Worm (Caenorhabditis elegans) whole organism, L2 larva: ENCODE measurements around the gene sdz-37.

Experiments used
- F13H6.1 ChIP-seq: sonication (generic microtip); optimal IDR thresholded peaks from 2 replicates; lab custom pipeline; 2016; ENCODE audit warnings: missing genetic modification characterization, missing compliant biosample characterization
- Y55F3AM.14 ChIP-seq: fragments of 200-800 bp; sonication (Bioruptor generic); optimal IDR thresholded peaks from 2 replicates; lab custom pipeline; 2018; ENCODE audit warnings: mild to moderate bottlenecking, missing genetic modification characterization, missing compliant biosample characterization
- ZK546.5 ChIP-seq: sonication (generic microtip); optimal IDR thresholded peaks from 2 replicates; lab custom pipeline; 2017; ENCODE audit warnings: missing biosample characterization, missing genetic modification characterization
- alr-1 ChIP-seq: fragments of 150-350 bp; optimal IDR thresholded peaks from 2 replicates; lab custom pipeline; 2014; ENCODE audit warnings: missing biosample characterization, missing genetic modification characterization
- ama-1 ChIP-seq: fragments of 150-350 bp; optimal IDR thresholded peaks from 2 replicates; lab custom pipeline; 2018; ENCODE audit warnings: inconsistent platforms
- blmp-1 ChIP-seq: sonication (generic microtip); optimal IDR thresholded peaks from 2 replicates; lab custom pipeline; 2017; ENCODE audit warnings: missing genetic modification characterization, mild to moderate bottlenecking, missing compliant biosample characterization, antibody characterized with exemption, moderate library complexity; ENCODE audit not compliant: insufficient read depth
- ceh-16 ChIP-seq: fragments of 150-350 bp; optimal IDR thresholded peaks from 2 replicates; lab custom pipeline; 2014; ENCODE audit warnings: missing biosample characterization, missing genetic modification characterization
- ceh-82 ChIP-seq: fragments of 150-350 bp; optimal IDR thresholded peaks from 2 replicates; lab custom pipeline; 2014; ENCODE audit warnings: missing biosample characterization, missing genetic modification characterization
- dmd-4 ChIP-seq: sonication (generic microtip); optimal IDR thresholded peaks from 2 replicates; lab custom pipeline; 2017; ENCODE audit warnings: missing biosample characterization, missing genetic modification characterization
- elt-1 ChIP-seq: fragments of 150-350 bp; optimal IDR thresholded peaks from 2 replicates; lab custom pipeline; 2014; ENCODE audit warnings: missing biosample characterization, missing genetic modification characterization
- fos-1 ChIP-seq: fragments of 150-350 bp; optimal IDR thresholded peaks from 2 replicates; lab custom pipeline; 2014; ENCODE audit warnings: missing biosample characterization, missing genetic modification characterization
- gmeb-1 ChIP-seq: fragments of 150-350 bp; optimal IDR thresholded peaks from 2 replicates; lab custom pipeline; 2014; ENCODE audit warnings: missing biosample characterization, missing genetic modification characterization
- lin-11 ChIP-seq: fragments of 150-350 bp; sonication (generic microtip); optimal IDR thresholded peaks from 2 replicates; lab custom pipeline; 2014; ENCODE audit warnings: missing biosample characterization, missing genetic modification characterization, inconsistent platforms, mixed read lengths
- lin-39 ChIP-seq: fragments of 150-350 bp; optimal IDR thresholded peaks from 2 replicates; lab custom pipeline; 2014; ENCODE audit warnings: missing biosample characterization, missing genetic modification reagents, missing genetic modification characterization
- mab-5 ChIP-seq: fragments of 150-350 bp; optimal IDR thresholded peaks from 2 replicates; lab custom pipeline; 2014; ENCODE audit warnings: missing biosample characterization, missing genetic modification characterization
- mbf-1 ChIP-seq: sonication (generic microtip); optimal IDR thresholded peaks from 2 replicates; lab custom pipeline; 2017; ENCODE audit warnings: missing biosample characterization, missing genetic modification characterization
- mdl-1 ChIP-seq, 2 experiments: fragments of 150-350 bp in 1 of 2; sonication (generic microtip) in 1 of 2; optimal IDR thresholded peaks; 2 replicates each; lab custom pipeline; 2017; ENCODE audit warnings: missing biosample characterization in 2 of 2, missing genetic modification characterization in 2 of 2
- nhr-10 ChIP-seq: sonication (generic microtip); optimal IDR thresholded peaks from 2 replicates; lab custom pipeline; 2017; ENCODE audit warnings: missing biosample characterization, missing genetic modification characterization
- nhr-11 ChIP-seq: fragments of 150-350 bp; optimal IDR thresholded peaks from 2 replicates; lab custom pipeline; 2014; ENCODE audit warnings: missing biosample characterization, missing genetic modification characterization
- nhr-12 ChIP-seq: fragments of 150-350 bp; optimal IDR thresholded peaks from 2 replicates; lab custom pipeline; 2014; ENCODE audit warnings: missing biosample characterization, missing genetic modification characterization
- nhr-129 ChIP-seq: fragments of 150-350 bp; optimal IDR thresholded peaks from 2 replicates; lab custom pipeline; 2014; ENCODE audit warnings: missing biosample characterization, missing genetic modification characterization
- nhr-21 ChIP-seq: fragments of 150-350 bp; optimal IDR thresholded peaks from 2 replicates; lab custom pipeline; 2014; ENCODE audit warnings: missing biosample characterization, missing genetic modification characterization
- nhr-237 ChIP-seq: fragments of 150-350 bp; optimal IDR thresholded peaks from 2 replicates; lab custom pipeline; 2014; ENCODE audit warnings: missing biosample characterization, missing genetic modification characterization
- nhr-25 ChIP-seq: fragments of 150-350 bp; sonication (generic microtip); optimal IDR thresholded peaks from 3 replicates; lab custom pipeline; 2014; ENCODE audit warnings: missing biosample characterization, missing genetic modification characterization
- nhr-6 ChIP-seq: fragments of 150-350 bp; optimal IDR thresholded peaks from 2 replicates; lab custom pipeline; 2014; ENCODE audit warnings: missing biosample characterization, missing genetic modification characterization
- skn-1 ChIP-seq: sonication (generic microtip); optimal IDR thresholded peaks from 2 replicates; lab custom pipeline; 2017; ENCODE audit warnings: missing biosample characterization, missing genetic modification characterization
- snpc-4 ChIP-seq: fragments of 150-350 bp; optimal IDR thresholded peaks from 2 replicates; lab custom pipeline; 2014; ENCODE audit warnings: missing biosample characterization, missing genetic modification characterization
- unc-39 ChIP-seq: fragments of 150-350 bp; optimal IDR thresholded peaks from 2 replicates; lab custom pipeline; 2014; ENCODE audit warnings: missing biosample characterization, missing genetic modification characterization
- unc-55 ChIP-seq: fragments of 150-350 bp; sonication (generic microtip); optimal IDR thresholded peaks from 3 replicates; lab custom pipeline; 2014; ENCODE audit warnings: missing biosample characterization, missing genetic modification reagents, missing genetic modification characterization
- unc-62 ChIP-seq: fragments of 150-350 bp; optimal IDR thresholded peaks from 2 replicates; lab custom pipeline; 2014; ENCODE audit warnings: missing biosample characterization, missing genetic modification reagents, missing genetic modification characterization
- zag-1 ChIP-seq: fragments of 150-350 bp; optimal IDR thresholded peaks from 2 replicates; lab custom pipeline; 2014; ENCODE audit warnings: missing biosample characterization, missing genetic modification characterization
- ztf-1 ChIP-seq: fragments of 200-800 bp; sonication (Bioruptor generic); conservative IDR thresholded peaks from 2 replicates; pipeline ENCODE4 v1.3.6; 2022; ENCODE audit warnings: missing genetic modification characterization, missing compliant biosample characterization
- ztf-11 ChIP-seq: sonication (generic microtip); optimal IDR thresholded peaks from 2 replicates; lab custom pipeline; 2017; ENCODE audit warnings: missing biosample characterization, missing genetic modification characterization
- ztf-4 ChIP-seq: fragments of 150-350 bp; optimal IDR thresholded peaks from 2 replicates; lab custom pipeline; 2014; ENCODE audit warnings: missing biosample characterization, missing genetic modification characterization

sdz-37 gene

ce11 chrII:10471247-10471646 is 6.6 kb downstream of the sdz-37 start, which contains the start of gene ZK666.1:
ZK666.1 (minus strand) TSS chrII:10471347.
- TF ChIP-seq elt-1 (no peak), unc-39 (tag; lab: Kevin White, UChicago) (no peak), nhr-129 (tag; lab: Kevin White, UChicago) (no peak), unc-62 (GFP tag; lab: Kevin White, UChicago) (no peak), ama-1 (no peak), fos-1 (tag; lab: Kevin White, UChicago) (no peak), mdl-1 (tag; optimal IDR thresholded peaks at IDR 0.05; lab: Kevin White, UChicago) (no peak), skn-1 (tag; lab: Kevin White, UChicago) (no peak), ZK546.5 (no peak), ztf-4 (tag; lab: Kevin White, UChicago) (no peak), ztf-1 (GFP tag; lab: Robert Waterston, UW) (no peak), nhr-10 (no peak), lin-11 (tag; lab: Kevin White, UChicago) (no peak), nhr-11 (no peak), snpc-4 (tag; lab: Kevin White, UChicago) (no peak), blmp-1 (tag; lab: Kevin White, UChicago) (no peak), nhr-12 (tag; lab: Kevin White, UChicago) (no peak)

ce11 chrII:10471790-10472189 is 7.1 kb downstream of the sdz-37 start, which contains the start of gene ZK666.2:
ZK666.2 (minus strand) TSS chrII:10471890.
- TF ChIP-seq nhr-11: no peak
- no peak for TF ChIP-seq mab-5 (tag; lab: Kevin White, UChicago)
- TF ChIP-seq ceh-16 (tag; lab: Kevin White, UChicago): no peak
- no peak for TF ChIP-seq ztf-4 (tag; lab: Kevin White, UChicago)
- no peak for TF ChIP-seq nhr-25 (tag; lab: Kevin White, UChicago)
- TF ChIP-seq ama-1: no peak
- TF ChIP-seq zag-1 (tag; lab: Kevin White, UChicago): no peak
- no peak for TF ChIP-seq unc-55 (GFP tag; lab: Kevin White, UChicago)
- no peak for TF ChIP-seq mdl-1 (tag; optimal IDR thresholded peaks at IDR 0.05; lab: Kevin White, UChicago)
- TF ChIP-seq nhr-21 (tag; lab: Kevin White, UChicago): no peak
- no peak for TF ChIP-seq blmp-1 (tag; lab: Kevin White, UChicago)
- TF ChIP-seq fos-1 (tag; lab: Kevin White, UChicago): no peak
- no peak for TF ChIP-seq dmd-4 (tag; lab: Kevin White, UChicago)
- TF ChIP-seq lin-39 (tag; lab: Kevin White, UChicago): no peak
- TF ChIP-seq mbf-1 (tag; lab: Kevin White, UChicago): no peak
- no peak for TF ChIP-seq lin-11 (tag; lab: Kevin White, UChicago)
- TF ChIP-seq F13H6.1: no peak
- no peak for TF ChIP-seq nhr-6 (tag; lab: Kevin White, UChicago)
- no peak for TF ChIP-seq nhr-237 (tag; lab: Kevin White, UChicago)
- TF ChIP-seq ztf-11 (tag; lab: Kevin White, UChicago): no peak
- TF ChIP-seq, all 48 proteins: peak for 0

ce11 chrII:10476039-10476438 is 11.4 kb downstream of the sdz-37 start, which contains the start of gene clec-58:
clec-58 (minus strand) TSS chrII:10476139.
- TF ChIP-seq blmp-1 (tag; lab: Kevin White, UChicago) (no peak), fos-1 (tag; lab: Kevin White, UChicago) (no peak), nhr-237 (tag; lab: Kevin White, UChicago) (no peak)

ce11 chrII:10476959-10477358 is 12.3 kb downstream of the sdz-37 start, which contains the start of gene ZK666.4:
ZK666.4 (plus strand) TSS chrII:10477259.
- TF ChIP-seq mbf-1 (tag; lab: Kevin White, UChicago): no peak
- TF ChIP-seq nhr-21 (tag; lab: Kevin White, UChicago): no peak
- no peak for TF ChIP-seq snpc-4 (tag; lab: Kevin White, UChicago)
- no peak for TF ChIP-seq nhr-6 (tag; lab: Kevin White, UChicago)
- TF ChIP-seq lin-11 (tag; lab: Kevin White, UChicago): no peak
- TF ChIP-seq Y55F3AM.14 (GFP tag; lab: Kevin White, UChicago): no peak
- no peak for TF ChIP-seq gmeb-1 (tag; lab: Kevin White, UChicago)
- no peak for TF ChIP-seq nhr-11
- TF ChIP-seq unc-39 (tag; lab: Kevin White, UChicago): no peak
- TF ChIP-seq zag-1 (tag; lab: Kevin White, UChicago): no peak
- TF ChIP-seq ceh-82 (tag; lab: Kevin White, UChicago): no peak
- TF ChIP-seq alr-1 (tag; lab: Kevin White, UChicago): no peak
- TF ChIP-seq blmp-1 (tag; lab: Kevin White, UChicago): no peak
